Fruit fly (Drosophila melanogaster): ENCODE data around the gene CG34167.

The CG34167 gene

DNA sequence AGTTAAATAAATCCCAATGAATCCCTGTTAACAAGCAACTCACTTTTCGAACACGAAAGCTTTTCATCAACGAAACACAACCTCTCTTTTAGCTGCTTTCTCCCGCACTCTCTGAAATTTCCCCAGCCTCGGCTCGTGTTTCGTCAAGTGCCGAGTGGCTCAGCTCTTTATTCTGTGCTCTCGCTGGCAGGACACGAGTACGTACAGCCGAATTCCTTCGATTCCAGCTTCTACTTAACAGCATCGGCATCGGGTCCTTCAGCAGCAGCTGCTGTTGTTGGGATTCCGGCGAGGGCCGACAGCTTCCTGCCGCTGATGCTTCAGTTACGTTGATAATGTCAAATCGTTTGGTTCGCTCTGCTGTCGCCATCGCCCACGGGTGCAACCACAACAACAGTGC, 3.2 kb downstream of the CG34167 start, which contains the start of gene beat-Ic (continued):
- TF ChIP-seq CG31441 (GFP tag; IDR thresholded peaks at IDR 0.05) (no peak), Fer1 (GFP tag; optimal IDR thresholded peaks at IDR 0.05) (no peak), Adf1 (GFP tag; IDR thresholded peaks at IDR 0.05) (no peak), NFAT (GFP tag; IDR thresholded peaks at IDR 0.05) (no peak), CG1647 (GFP tag; optimal IDR thresholded peaks at IDR 0.05) (no peak), Deaf1 (tag; optimal IDR thresholded peaks at IDR 0.05) (peak; percentile 96)

DNA sequence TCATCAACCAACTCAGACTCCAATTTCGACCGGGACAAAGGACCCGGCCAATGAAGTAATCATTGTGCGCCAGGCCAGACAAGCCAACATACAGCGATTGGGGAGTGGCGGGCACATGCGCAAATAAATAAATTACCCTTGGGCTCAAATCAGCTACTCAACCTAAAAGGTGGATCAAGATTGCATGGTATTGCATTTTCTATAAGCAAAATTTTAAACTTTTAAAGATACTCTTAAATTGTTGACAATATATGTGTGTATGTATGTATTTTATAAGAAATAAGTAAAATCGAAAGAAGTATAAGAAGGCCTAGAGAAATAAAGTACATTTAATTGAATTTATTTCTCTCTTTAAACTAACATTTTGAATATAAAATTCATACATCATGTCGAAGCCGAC, 24.3 kb downstream of the CG34167 start, which contains the start of gene CG10839:
Gene CG10839 (plus strand): TSS at position 301 of the 400 bp plus-strand sequence.
- TF ChIP-seq CG10209 (GFP tag; optimal IDR thresholded peaks at IDR 0.05): no peak
- peak; percentile 3 for TF ChIP-seq ewg (GFP tag; optimal IDR thresholded peaks at IDR 0.05)

DNA sequence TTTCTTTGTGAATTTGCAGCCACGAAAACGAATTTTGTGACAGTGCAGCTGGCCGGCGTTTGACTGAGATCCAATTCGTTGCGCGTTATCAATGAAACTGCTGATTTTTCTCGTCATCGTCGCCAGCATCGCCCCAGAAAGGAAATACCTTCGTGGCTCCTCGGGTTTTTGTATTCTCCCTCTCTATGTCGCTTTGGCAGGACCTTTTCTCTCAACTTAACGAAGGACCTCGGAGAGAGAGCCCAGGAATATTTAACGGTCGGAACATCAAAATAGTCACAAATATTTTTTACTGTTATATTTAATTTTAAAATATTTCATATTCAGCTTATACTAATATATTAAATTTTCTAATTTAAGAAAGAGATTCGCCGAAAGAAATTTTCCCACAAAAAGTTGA, 41.1 kb downstream of the CG34167 start, which contains the start of gene beat-Ib:
Gene beat-Ib (minus strand): TSS at position 101 of the 400 bp plus-strand sequence.
- peak in 1 of 2 experiments; percentile 13 for TF ChIP-seq Trl (optimal IDR thresholded peaks at IDR 0.05)
- no peak for TF ChIP-seq Trl (GFP tag; optimal IDR thresholded peaks at IDR 0.05)
- TF ChIP-seq Rfx (GFP tag; IDR thresholded peaks at IDR 0.05): no peak
- TF ChIP-seq Deaf1 (tag; optimal IDR thresholded peaks at IDR 0.05): peak; percentile 88

DNA sequence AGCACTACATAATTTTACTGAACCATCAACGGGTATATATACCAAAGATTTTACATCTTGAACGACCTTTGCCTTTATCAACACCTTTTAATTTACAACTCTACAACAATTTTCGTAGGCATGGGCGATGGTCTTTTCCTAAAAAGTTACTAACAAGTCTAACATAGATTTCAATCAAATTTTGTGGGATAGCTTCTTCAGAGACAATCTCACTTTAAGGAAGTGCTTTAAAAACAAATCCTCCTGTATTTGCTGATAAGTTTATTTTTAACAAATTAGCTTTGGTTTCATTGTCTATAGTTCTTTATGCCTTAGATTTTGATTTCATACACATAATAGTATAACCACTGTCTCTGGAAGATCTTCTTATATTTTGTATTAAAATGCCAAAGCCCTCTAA, 45.9 kb downstream of the CG34167 start, which contains the start of gene CG18063:
Gene CG18063 (plus strand): TSS at position 301 of the 400 bp plus-strand sequence.
- no peak for TF ChIP-seq Hsf (GFP tag; optimal IDR thresholded peaks at IDR 0.05)
- TF ChIP-seq CG4730 (GFP tag; IDR thresholded peaks at IDR 0.05): no peak
- TF ChIP-seq tna (GFP tag; IDR thresholded peaks at IDR 0.05; ENCODE audit: partially characterized antibody): no peak
- TF ChIP-seq caup (GFP tag; optimal IDR thresholded peaks at IDR 0.05; ENCODE audit: severe bottlenecking): no peak
- TF ChIP-seq hkb (optimal IDR thresholded peaks at IDR 0.05): no peak
- TF ChIP-seq hkb (GFP tag; IDR thresholded peaks at IDR 0.05): no peak
- TF ChIP-seq CG10959 (GFP tag; IDR thresholded peaks at IDR 0.05): no peak
- no peak for TF ChIP-seq CG1647 (GFP tag; optimal IDR thresholded peaks at IDR 0.05)
- no peak for TF ChIP-seq bsh (GFP tag; optimal IDR thresholded peaks at IDR 0.05)
